Fruit fly (Drosophila melanogaster) whole organism, prepupa: ENCODE measurements around the gene upSET.
A peak's percentile ranks its signal among the peaks of the same experiment; 100 is the strongest.

Source experiments
- CG11762 ChIP-seq: fragments of 200-800 bp; sonication (Bioruptor generic); optimal IDR thresholded peaks from 3 replicates; lab custom pipeline; 2016; ENCODE audit warnings: missing biosample characterization, missing genetic modification characterization; ENCODE audit not compliant: insufficient read depth
- CG16779 ChIP-seq: fragments of 200-800 bp; sonication (Bioruptor generic); optimal IDR thresholded peaks from 3 replicates; lab custom pipeline; 2017; ENCODE audit warnings: missing biosample characterization, mild to moderate bottlenecking, missing genetic modification characterization
- CG31627 ChIP-seq: fragments of 200-800 bp; sonication (Bioruptor generic); optimal IDR thresholded peaks from 3 replicates; lab custom pipeline; 2016; ENCODE audit warnings: missing biosample characterization, missing genetic modification characterization
- CG34406 ChIP-seq: fragments of 200-800 bp; sonication (Bioruptor generic); optimal IDR thresholded peaks from 3 replicates; lab custom pipeline; 2016; ENCODE audit warnings: missing biosample characterization, missing genetic modification characterization
- CG4318 ChIP-seq: fragments of 200-800 bp; sonication (Bioruptor generic); optimal IDR thresholded peaks from 3 replicates; lab custom pipeline; 2017; ENCODE audit warnings: missing biosample characterization, mild to moderate bottlenecking, missing genetic modification characterization
- CG6276 ChIP-seq: fragments of 200-800 bp; sonication (Bioruptor generic); optimal IDR thresholded peaks from 2 replicates; lab custom pipeline; 2017; ENCODE audit warnings: missing biosample characterization, mild to moderate bottlenecking, missing genetic modification characterization
- CG6792 ChIP-seq: fragments of 200-800 bp; sonication (Bioruptor generic); optimal IDR thresholded peaks from 3 replicates; lab custom pipeline; 2016; ENCODE audit warnings: missing biosample characterization, missing genetic modification characterization
- CG6854 ChIP-seq: fragments of 200-800 bp; sonication (Bioruptor generic); optimal IDR thresholded peaks from 2 replicates; lab custom pipeline; 2017; ENCODE audit warnings: missing biosample characterization, mild to moderate bottlenecking, missing genetic modification characterization
- CG8319 ChIP-seq: fragments of 200-800 bp; sonication (Bioruptor generic); optimal IDR thresholded peaks from 3 replicates; lab custom pipeline; 2016; ENCODE audit warnings: missing biosample characterization, missing genetic modification characterization
- CG9139 ChIP-seq: fragments of 200-800 bp; sonication (Bioruptor generic); optimal IDR thresholded peaks from 3 replicates; lab custom pipeline; 2017; ENCODE audit warnings: missing biosample characterization, mild to moderate bottlenecking, missing genetic modification characterization
- Eip93F ChIP-seq: fragments of 200-800 bp; sonication (Bioruptor generic); optimal IDR thresholded peaks from 2 replicates; lab custom pipeline; 2016; ENCODE audit warnings: missing biosample characterization, mild to moderate bottlenecking, missing genetic modification characterization
- Hr39 ChIP-seq: fragments of 200-800 bp; sonication (Bioruptor generic); optimal IDR thresholded peaks from 2 replicates; lab custom pipeline; 2016; ENCODE audit warnings: missing biosample characterization, missing genetic modification characterization
- Lpt ChIP-seq: fragments of 200-800 bp; sonication (Bioruptor generic); optimal IDR thresholded peaks from 3 replicates; lab custom pipeline; 2016; ENCODE audit warnings: missing biosample characterization, missing genetic modification characterization
- Met ChIP-seq: fragments of 200-800 bp; sonication (Bioruptor generic); optimal IDR thresholded peaks from 3 replicates; lab custom pipeline; 2016; ENCODE audit warnings: missing biosample characterization, missing genetic modification characterization
- OdsH ChIP-seq: fragments of 200-800 bp; sonication (Bioruptor generic); optimal IDR thresholded peaks from 3 replicates; lab custom pipeline; 2016; ENCODE audit warnings: missing biosample characterization, missing genetic modification characterization
- Smox ChIP-seq: fragments of 200-800 bp; sonication (Bioruptor generic); optimal IDR thresholded peaks from 3 replicates; lab custom pipeline; 2016; ENCODE audit warnings: missing biosample characterization, missing genetic modification characterization
- Sox14 ChIP-seq: fragments of 200-800 bp; sonication (Bioruptor generic); optimal IDR thresholded peaks from 3 replicates; lab custom pipeline; 2016; ENCODE audit warnings: missing biosample characterization, missing genetic modification characterization
- Sox15 ChIP-seq: fragments of 200-800 bp; sonication (Bioruptor generic); optimal IDR thresholded peaks from 3 replicates; lab custom pipeline; 2016; ENCODE audit warnings: missing biosample characterization, missing genetic modification characterization
- achi ChIP-seq: fragments of 200-800 bp; sonication (Bioruptor generic); optimal IDR thresholded peaks from 3 replicates; lab custom pipeline; 2016; ENCODE audit warnings: missing biosample characterization, missing genetic modification characterization
- dac ChIP-seq: fragments of 200-800 bp; sonication (Bioruptor generic); optimal IDR thresholded peaks from 2 replicates; lab custom pipeline; 2017; ENCODE audit warnings: missing biosample characterization, mild to moderate bottlenecking, missing genetic modification characterization
- eg ChIP-seq: fragments of 200-800 bp; sonication (Bioruptor generic); IDR thresholded peaks from 3 replicates; pipeline ENCODE4 v1.3.6; 2022; ENCODE audit warnings: missing biosample characterization, missing genetic modification characterization
- fd85E ChIP-seq: fragments of 200-800 bp; sonication (Bioruptor generic); optimal IDR thresholded peaks from 3 replicates; lab custom pipeline; 2016; ENCODE audit warnings: missing biosample characterization, missing genetic modification characterization
- fkh ChIP-seq: fragments of 200-800 bp; sonication (Bioruptor generic); optimal IDR thresholded peaks from 3 replicates; lab custom pipeline; 2017; ENCODE audit warnings: missing biosample characterization, mild to moderate bottlenecking, missing genetic modification characterization, moderate library complexity
- lz ChIP-seq: fragments of 200-800 bp; sonication (Bioruptor generic); optimal IDR thresholded peaks from 3 replicates; lab custom pipeline; 2016; ENCODE audit warnings: missing biosample characterization, missing genetic modification characterization
- net ChIP-seq: fragments of 200-800 bp; sonication (Bioruptor generic); optimal IDR thresholded peaks from 3 replicates; lab custom pipeline; 2016; ENCODE audit warnings: missing biosample characterization, missing genetic modification characterization
- pdm3 ChIP-seq: fragments of 200-800 bp; sonication (Bioruptor generic); optimal IDR thresholded peaks from 3 replicates; lab custom pipeline; 2016; ENCODE audit warnings: missing biosample characterization, missing genetic modification characterization
- salr ChIP-seq, 2 experiments: fragments of 200-800 bp; sonication (Bioruptor generic); optimal IDR thresholded peaks; 3 replicates each; lab custom pipeline; 2016 to 2018; ENCODE audit warnings: missing biosample characterization in 2 of 2, missing genetic modification characterization in 2 of 2, mild to moderate bottlenecking in 1 of 2
- spab ChIP-seq: fragments of 200-800 bp; sonication (Bioruptor generic); optimal IDR thresholded peaks from 2 replicates; lab custom pipeline; 2017; ENCODE audit warnings: missing biosample characterization, mild to moderate bottlenecking, missing genetic modification characterization, missing genetic modification reagents
- ss ChIP-seq, 2 experiments: fragments of 200-800 bp; sonication (Bioruptor generic); optimal IDR thresholded peaks; 2 replicates in 1 of 2; 3 replicates in 1 of 2; lab custom pipeline; 2017 to 2018; ENCODE audit warnings: mild to moderate bottlenecking in 2 of 2, missing biosample characterization in 2 of 2, missing genetic modification characterization in 2 of 2, moderate library complexity in 1 of 2
- svp ChIP-seq: fragments of 200-800 bp; sonication (Bioruptor generic); peaks from one replicate; lab custom pipeline; 2016; ENCODE audit warnings: missing biosample characterization, missing genetic modification characterization
- topi ChIP-seq: fragments of 200-800 bp; sonication (Bioruptor generic); optimal IDR thresholded peaks from 3 replicates; lab custom pipeline; 2016; ENCODE audit warnings: missing biosample characterization, missing genetic modification characterization
- vri ChIP-seq: fragments of 200-800 bp; sonication (Bioruptor generic); optimal IDR thresholded peaks from 3 replicates; lab custom pipeline; 2016; ENCODE audit warnings: missing biosample characterization, mild to moderate bottlenecking, missing genetic modification characterization

The upSET gene

DNA sequence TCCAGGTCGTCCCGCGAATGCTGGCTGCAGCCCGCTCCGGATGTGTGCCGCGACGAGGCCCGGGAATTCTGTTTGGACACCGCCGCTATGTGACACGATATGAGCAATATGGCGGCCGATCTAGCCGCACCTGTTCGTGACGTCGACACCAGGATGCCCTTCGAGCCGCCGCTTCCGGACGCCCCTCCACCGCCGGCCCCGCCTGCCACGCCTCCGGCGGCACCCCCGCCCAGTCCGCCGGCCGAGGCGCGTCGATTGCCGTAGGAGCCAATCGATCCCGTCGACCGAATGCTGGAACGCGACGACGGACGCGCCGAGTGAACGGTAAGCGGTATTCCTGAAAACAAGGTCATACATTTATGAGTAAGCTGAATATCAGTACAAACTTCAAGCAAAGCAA, 19.4 kb upstream of the upSET start:
- TF ChIP-seq Eip93F (GFP tag; lab: Kevin White, UChicago) (no peak), CG6792 (no peak), Sox14 (no peak), Hr39 (GFP tag; lab: Kevin White, UChicago) (no peak), spab (GFP tag; lab: Kevin White, UChicago) (no peak), pdm3 (GFP tag; lab: Kevin White, UChicago) (no peak), CG31627 (GFP tag; lab: Kevin White, UChicago) (no peak), ss (GFP tag; optimal IDR thresholded peaks at IDR 0.05; lab: Kevin White, UChicago) (no peak), vri (GFP tag; lab: Kevin White, UChicago) (no peak), CG11762 (no peak), dac (GFP tag; lab: Kevin White, UChicago) (no peak), Met (GFP tag; lab: Kevin White, UChicago) (no peak), Smox (no peak), CG34406 (GFP tag; lab: Kevin White, UChicago) (no peak), eg (no peak), OdsH (GFP tag; lab: Kevin White, UChicago) (no peak), achi (no peak), svp (GFP tag; lab: Kevin White, UChicago) (no peak)

DNA sequence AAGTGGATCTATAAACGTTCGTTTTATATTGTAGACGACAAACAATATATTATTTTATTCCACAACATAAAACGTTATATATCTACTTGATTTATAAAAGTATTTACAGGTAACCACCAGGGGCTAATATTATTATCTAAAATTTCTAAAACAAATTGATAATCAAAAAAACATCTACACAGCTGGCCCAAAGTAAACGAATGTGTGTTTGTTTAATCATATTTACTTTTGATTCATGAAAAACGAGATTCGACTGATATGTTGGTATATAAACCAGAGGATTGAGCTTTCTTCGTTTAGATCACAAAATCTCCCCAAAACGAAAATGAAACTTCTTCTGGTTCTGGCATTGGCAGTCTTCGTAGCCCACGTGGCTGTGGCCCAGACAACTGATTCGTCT, 15.6 kb upstream of the upSET start, which contains the start of gene CG17362:
TSS of gene CG17362 (plus strand) at position 291 of the 400 bp plus-strand sequence.
- TF ChIP-seq Lpt (no peak), fkh (GFP tag; lab: Kevin White, UChicago) (no peak), CG6276 (GFP tag; lab: Kevin White, UChicago) (no peak), Sox15 (GFP tag; lab: Kevin White, UChicago) (no peak), net (GFP tag; lab: Kevin White, UChicago) (no peak), fd85E (no peak), lz (no peak)

DNA sequence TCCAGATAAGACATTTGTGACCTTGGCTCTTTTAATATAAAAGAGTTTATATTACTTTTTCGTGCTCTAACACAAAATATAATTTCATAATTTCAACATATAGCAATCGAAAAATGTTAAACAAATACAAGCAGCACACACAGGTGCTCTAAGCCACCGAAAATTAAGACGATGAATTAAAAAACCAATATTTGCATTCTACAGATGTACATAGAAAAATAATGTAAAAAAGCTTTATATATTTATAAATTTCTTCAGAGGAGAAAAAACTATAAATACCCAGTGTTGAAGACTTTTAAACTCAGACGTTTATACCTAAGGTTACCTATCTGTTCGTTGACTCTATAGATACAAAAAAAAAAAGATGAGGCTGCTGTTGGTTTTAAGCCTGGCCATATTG, 14.3 kb upstream of the upSET start, which contains the start of gene CG9040:
TSS of gene CG9040 (plus strand) at position 301 of the 400 bp plus-strand sequence.
- TF ChIP-seq CG16779 (tag; lab: Kevin White, UChicago) (no peak), salr (GFP tag; optimal IDR thresholded peaks at IDR 0.05; lab: Kevin White, UChicago) (no peak), CG6276 (GFP tag; lab: Kevin White, UChicago) (no peak), fkh (GFP tag; lab: Kevin White, UChicago) (no peak), Eip93F (GFP tag; lab: Kevin White, UChicago) (no peak), CG8319 (GFP tag; lab: Kevin White, UChicago) (no peak), Hr39 (GFP tag; lab: Kevin White, UChicago) (no peak), Sox15 (GFP tag; lab: Kevin White, UChicago) (no peak), topi (GFP tag; lab: Kevin White, UChicago) (no peak), CG9139 (GFP tag; lab: Kevin White, UChicago) (no peak)

DNA sequence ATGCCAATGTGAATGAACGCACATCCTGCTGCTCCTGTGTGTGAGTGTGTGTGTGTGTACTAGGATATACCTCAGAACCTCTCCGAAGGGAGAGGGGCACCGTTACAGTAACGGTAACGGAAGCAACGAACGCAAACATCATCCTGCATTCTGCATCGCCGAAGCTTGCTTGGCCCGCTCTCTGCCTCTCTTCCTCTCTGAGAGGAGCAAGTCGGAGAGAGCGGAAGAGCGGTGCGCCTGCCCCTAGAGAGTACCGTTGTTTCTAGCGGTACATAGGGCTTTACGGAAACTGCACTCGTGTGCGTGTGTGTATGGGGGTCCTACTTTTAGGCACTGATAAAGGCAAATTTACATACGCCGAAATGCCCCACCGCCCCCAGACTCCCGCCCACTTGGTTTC, 10.6 kb upstream of the upSET start:
- TF ChIP-seq Eip93F (GFP tag; lab: Kevin White, UChicago) (no peak), CG6854 (GFP tag; lab: Kevin White, UChicago) (no peak)

DNA sequence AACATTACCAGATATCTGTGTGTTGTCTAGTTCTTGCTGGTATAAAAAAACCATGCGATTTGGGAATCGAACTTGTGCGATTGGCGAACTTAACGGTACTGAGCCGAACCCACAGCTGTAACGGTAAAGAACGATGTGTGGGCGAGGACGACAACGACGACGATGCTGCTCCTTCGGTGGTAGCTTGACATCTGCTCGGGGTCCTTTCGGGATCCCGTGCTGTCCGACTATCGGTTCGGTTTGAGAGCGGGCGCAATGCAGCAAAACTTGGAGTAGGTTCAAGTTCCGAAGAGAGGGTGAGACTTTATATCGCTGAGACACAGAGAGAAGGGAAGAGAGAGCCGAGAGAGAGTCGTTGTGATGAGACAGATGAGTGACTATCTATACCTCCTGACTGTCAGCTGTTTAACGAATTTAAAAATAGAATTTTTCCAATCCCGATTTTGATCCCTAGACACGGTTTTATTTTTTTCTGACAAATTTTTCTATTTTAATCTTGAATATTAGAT, 8.6 kb upstream of the upSET start, which contains the start of gene CG17364:
TSS of gene CG17364 (minus strand) at position 168 of the 509 bp plus-strand sequence.
- TF ChIP-seq net (GFP tag; lab: Kevin White, UChicago) (no peak), eg (0 out of 3 replicates have a peak, but pooled peaks have one; percentile 5), CG34406 (GFP tag; lab: Kevin White, UChicago) (no peak), CG4318 (no peak), Met (GFP tag; lab: Kevin White, UChicago) (no peak)
- TF ChIP-seq, all 60 proteins: peak for 1
